Fruit fly (Drosophila melanogaster) whole organism, embryonic: ENCODE results near the gene Rtca.

Experiments
- ATbp ChIP-seq: fragments of 200-800 bp; sonication (Bioruptor generic); optimal IDR thresholded peaks from 2 replicates; lab custom pipeline; 2017; ENCODE audit warnings: missing biosample characterization, mild to moderate bottlenecking, missing genetic modification characterization, missing genetic modification reagents
- Atf-2 ChIP-seq: fragments of 200-800 bp; sonication (Bioruptor generic); optimal IDR thresholded peaks from 2 replicates; lab custom pipeline; 2016; ENCODE audit warnings: missing biosample characterization, missing genetic modification characterization
- Atf3 ChIP-seq: fragments of 200-800 bp; sonication (Bioruptor generic); optimal IDR thresholded peaks from 3 replicates; lab custom pipeline; 2016; ENCODE audit warnings: missing biosample characterization, missing genetic modification characterization
- CG1024 ChIP-seq: fragments of 200-800 bp; sonication (Bioruptor generic); IDR thresholded peaks from 2 replicates; pipeline ENCODE4 v1.3.6; 2022; ENCODE audit warnings: missing biosample characterization, missing genetic modification characterization
- CG10959 ChIP-seq: fragments of 200-800 bp; sonication (Bioruptor generic); IDR thresholded peaks from 2 replicates; pipeline ENCODE4 v1.3.6; 2022; ENCODE audit warnings: missing biosample characterization, missing genetic modification characterization
- CG12155 ChIP-seq: fragments of 200-800 bp; sonication (Bioruptor generic); optimal IDR thresholded peaks from 3 replicates; lab custom pipeline; 2016; ENCODE audit warnings: missing biosample characterization, missing genetic modification characterization
- CG13287 ChIP-seq: fragments of 200-800 bp; sonication (Bioruptor generic); IDR thresholded peaks from 2 replicates; pipeline ENCODE4 v1.3.6; 2022; ENCODE audit warnings: missing biosample characterization, missing genetic modification characterization; ENCODE audit not compliant: partially characterized antibody
- CG14667 ChIP-seq: fragments of 200-800 bp; sonication (Bioruptor generic); IDR thresholded peaks from 2 replicates; pipeline ENCODE4 v1.3.6; 2022; ENCODE audit warnings: missing biosample characterization, missing genetic modification characterization
- CG14710 ChIP-seq: fragments of 200-800 bp; sonication (Bioruptor generic); optimal IDR thresholded peaks from 3 replicates; lab custom pipeline; 2019; ENCODE audit warnings: missing biosample characterization, mild to moderate bottlenecking, missing genetic modification characterization, moderate library complexity
- CG1529 ChIP-seq: fragments of 200-800 bp; sonication (Bioruptor generic); optimal IDR thresholded peaks from 3 replicates; lab custom pipeline; 2018; ENCODE audit warnings: missing biosample characterization, missing genetic modification characterization
- CG1603 ChIP-seq: fragments of 200-800 bp; sonication (Bioruptor generic); optimal IDR thresholded peaks from 2 replicates; lab custom pipeline; 2019; ENCODE audit warnings: missing biosample characterization, mild to moderate bottlenecking, missing genetic modification characterization, moderate library complexity
- CG17361 ChIP-seq: fragments of 200-800 bp; sonication (Bioruptor generic); IDR thresholded peaks from 3 replicates; pipeline ENCODE4 v1.3.6; 2022; ENCODE audit warnings: missing biosample characterization, missing genetic modification characterization
- CG17802 ChIP-seq: fragments of 200-800 bp; sonication (Bioruptor generic); optimal IDR thresholded peaks from 2 replicates; lab custom pipeline; 2018; ENCODE audit warnings: missing biosample characterization, mild to moderate bottlenecking, missing genetic modification characterization, moderate library complexity
- CG18764 ChIP-seq: fragments of 200-800 bp; sonication (Bioruptor generic); optimal IDR thresholded peaks from 3 replicates; lab custom pipeline; 2016; ENCODE audit warnings: missing biosample characterization, missing genetic modification characterization
- CG2116 ChIP-seq: fragments of 200-800 bp; sonication (Bioruptor generic); optimal IDR thresholded peaks from 3 replicates; lab custom pipeline; 2018; ENCODE audit warnings: missing biosample characterization, mild to moderate bottlenecking, missing genetic modification characterization
- CG30020 ChIP-seq: fragments of 200-800 bp; optimal IDR thresholded peaks from 2 replicates; lab custom pipeline; 2019; ENCODE audit warnings: missing biosample characterization, mild to moderate bottlenecking, missing genetic modification characterization, moderate library complexity
- CG30403 ChIP-seq: fragments of 200-800 bp; sonication (Bioruptor generic); optimal IDR thresholded peaks from 3 replicates; lab custom pipeline; 2016; ENCODE audit warnings: missing biosample characterization, missing genetic modification characterization
- CG30431 ChIP-seq: fragments of 200-800 bp; sonication (Bioruptor generic); optimal IDR thresholded peaks from 2 replicates; lab custom pipeline; 2017; ENCODE audit warnings: missing biosample characterization, missing genetic modification characterization
- CG33557 ChIP-seq: fragments of 200-800 bp; sonication (Bioruptor generic); optimal IDR thresholded peaks from 2 replicates; lab custom pipeline; 2019; ENCODE audit warnings: missing biosample characterization, mild to moderate bottlenecking, missing genetic modification characterization, moderate library complexity
- CG43689 ChIP-seq: fragments of 200-800 bp; sonication (Bioruptor generic); IDR thresholded peaks from 2 replicates; pipeline ENCODE4 v1.3.6; 2022; ENCODE audit warnings: missing biosample characterization, missing genetic modification characterization
- CG6683 ChIP-seq: fragments of 200-800 bp; sonication (Bioruptor generic); optimal IDR thresholded peaks from 2 replicates; lab custom pipeline; 2017; ENCODE audit warnings: missing biosample characterization, mild to moderate bottlenecking, missing genetic modification characterization, missing genetic modification reagents
- CG8924 ChIP-seq: fragments of 200-800 bp; optimal IDR thresholded peaks from 3 replicates; lab custom pipeline; 2019; ENCODE audit warnings: missing biosample characterization, mild to moderate bottlenecking, missing genetic modification characterization, moderate library complexity
- CG9437 ChIP-seq: fragments of 200-800 bp; sonication (Bioruptor generic); optimal IDR thresholded peaks from 2 replicates; lab custom pipeline; 2018; ENCODE audit warnings: missing biosample characterization, mild to moderate bottlenecking, missing genetic modification characterization
- Dfd ChIP-seq, 2 experiments: fragments of >200 bp; optimal IDR thresholded peaks; 2 replicates each; lab custom pipeline; 2017; ENCODE audit warnings: missing biosample characterization in 2 of 2, missing genetic modification characterization in 2 of 2
- Dip2 ChIP-seq: fragments of 200-800 bp; sonication (Bioruptor generic); IDR thresholded peaks from 2 replicates; pipeline ENCODE4 v1.3.6; 2022; ENCODE audit warnings: missing biosample characterization, missing genetic modification characterization
- E2f1 ChIP-seq: fragments of 200-800 bp; sonication (Bioruptor generic); IDR thresholded peaks from 2 replicates; pipeline ENCODE4 v1.3.6; 2022; ENCODE audit warnings: missing biosample characterization, missing genetic modification characterization
- Ets97D ChIP-seq: fragments of 200-800 bp; sonication (Bioruptor generic); optimal IDR thresholded peaks from 3 replicates; lab custom pipeline; 2016; ENCODE audit warnings: missing biosample characterization, missing genetic modification characterization
- Fer1 ChIP-seq: fragments of 200-800 bp; sonication (Bioruptor generic); optimal IDR thresholded peaks from 2 replicates; lab custom pipeline; 2017; ENCODE audit warnings: missing biosample characterization, mild to moderate bottlenecking, missing genetic modification characterization
- Fer3 ChIP-seq: fragments of 200-800 bp; sonication (Bioruptor generic); optimal IDR thresholded peaks from 2 replicates; lab custom pipeline; 2018; ENCODE audit warnings: missing biosample characterization, mild to moderate bottlenecking, missing genetic modification characterization, moderate library complexity
- HLH54F ChIP-seq: fragments of 200-800 bp; sonication (Bioruptor generic); optimal IDR thresholded peaks from 3 replicates; lab custom pipeline; 2016; ENCODE audit warnings: missing biosample characterization, missing genetic modification characterization
- HLHmδ ChIP-seq: fragments of 200-800 bp; sonication (Bioruptor generic); optimal IDR thresholded peaks from 2 replicates; lab custom pipeline; 2018; ENCODE audit warnings: missing biosample characterization, mild to moderate bottlenecking, missing genetic modification characterization, moderate library complexity
- Hr39 ChIP-seq: fragments of >200 bp; optimal IDR thresholded peaks from 2 replicates; lab custom pipeline; 2017
- Med ChIP-seq: fragments of 200-800 bp; sonication (Bioruptor generic); peaks from one replicate; lab custom pipeline; 2016; ENCODE audit warnings: missing biosample characterization, missing genetic modification characterization, mild to moderate bottlenecking, inconsistent platforms, moderate library complexity
- NC2α ChIP-seq: fragments of 200-800 bp; sonication (Bioruptor generic); optimal IDR thresholded peaks from 2 replicates; lab custom pipeline; 2016; ENCODE audit warnings: missing biosample characterization, missing genetic modification characterization
- Six4 ChIP-seq: fragments of 200-800 bp; sonication (Bioruptor generic); optimal IDR thresholded peaks from 2 replicates; lab custom pipeline; 2016; ENCODE audit warnings: missing biosample characterization, missing genetic modification characterization
- Trl ChIP-seq, 3 experiments: fragments of >200 bp in 2 of 3; fragments of 200-800 bp in 1 of 3; sonication (Bioruptor generic) in 1 of 3; optimal IDR thresholded peaks; 2 replicates in 1 of 3; 3 replicates in 2 of 3; lab custom pipeline; 2016 to 2017; ENCODE audit warnings: missing biosample characterization in 1 of 3, missing genetic modification characterization in 1 of 3
- bbx ChIP-seq: fragments of 200-800 bp; sonication (Bioruptor generic); IDR thresholded peaks from 2 replicates; pipeline ENCODE4 v1.3.6; 2022; ENCODE audit warnings: missing biosample characterization, missing genetic modification characterization; ENCODE audit not compliant: partially characterized antibody
- bcd ChIP-seq: fragments of 200-800 bp; sonication (Bioruptor generic); optimal IDR thresholded peaks from 2 replicates; lab custom pipeline; 2017; ENCODE audit warnings: missing biosample characterization, mild to moderate bottlenecking, missing genetic modification characterization
- bsh ChIP-seq, 2 experiments: fragments of 200-800 bp; sonication (Bioruptor generic); optimal IDR thresholded peaks; 2 replicates each; lab custom pipeline; 2017 to 2018; ENCODE audit warnings: mild to moderate bottlenecking in 2 of 2, missing biosample characterization in 2 of 2, missing genetic modification characterization in 2 of 2, moderate library complexity in 1 of 2
- danr ChIP-seq: fragments of 200-800 bp; sonication (Bioruptor generic); IDR thresholded peaks from 2 replicates; pipeline ENCODE4 v1.3.6; 2022; ENCODE audit warnings: missing biosample characterization, missing genetic modification characterization
- dmrt11E ChIP-seq: fragments of 200-800 bp; sonication (Bioruptor generic); optimal IDR thresholded peaks from 3 replicates; lab custom pipeline; 2018; ENCODE audit warnings: missing biosample characterization, mild to moderate bottlenecking, missing genetic modification characterization, moderate library complexity
- inv ChIP-seq: fragments of 200-800 bp; sonication (Bioruptor generic); IDR thresholded peaks from 2 replicates; pipeline ENCODE4 v1.3.6; 2022; ENCODE audit warnings: missing biosample characterization, missing genetic modification characterization; ENCODE audit not compliant: partially characterized antibody
- pho ChIP-seq: fragments of 200-800 bp; sonication (Bioruptor generic); optimal IDR thresholded peaks from 2 replicates; lab custom pipeline; 2016; ENCODE audit warnings: missing biosample characterization, missing genetic modification characterization
- phol ChIP-seq: fragments of 200-800 bp; sonication (Bioruptor generic); optimal IDR thresholded peaks from 3 replicates; lab custom pipeline; 2018; ENCODE audit warnings: missing biosample characterization, mild to moderate bottlenecking, missing genetic modification characterization, moderate library complexity
- rib ChIP-seq: fragments of 200-800 bp; sonication (Bioruptor generic); IDR thresholded peaks from 2 replicates; pipeline ENCODE4 v1.3.6; 2022; ENCODE audit warnings: missing biosample characterization, missing genetic modification characterization
- ro ChIP-seq: fragments of 200-800 bp; sonication (Bioruptor generic); IDR thresholded peaks from 2 replicates; pipeline ENCODE4 v1.3.6; 2022; ENCODE audit warnings: missing biosample characterization, missing genetic modification characterization
- ssp ChIP-seq: fragments of 200-800 bp; sonication (Bioruptor generic); IDR thresholded peaks from 2 replicates; pipeline ENCODE4 v1.3.6; 2022; ENCODE audit warnings: missing biosample characterization, missing genetic modification characterization
- sug ChIP-seq: fragments of 200-800 bp; optimal IDR thresholded peaks from 2 replicates; lab custom pipeline; 2019; ENCODE audit warnings: missing biosample characterization, mild to moderate bottlenecking, missing genetic modification characterization, moderate library complexity
- tgo ChIP-seq: fragments of 200-800 bp; sonication (Bioruptor generic); IDR thresholded peaks from 3 replicates; pipeline ENCODE4 v1.3.6; 2022; ENCODE audit warnings: missing biosample characterization, missing genetic modification characterization
- tup ChIP-seq: fragments of 200-800 bp; sonication (Bioruptor generic); optimal IDR thresholded peaks from 2 replicates; lab custom pipeline; 2016; ENCODE audit warnings: missing biosample characterization, mild to moderate bottlenecking, missing genetic modification characterization, moderate library complexity

Gene Rtca

DNA sequence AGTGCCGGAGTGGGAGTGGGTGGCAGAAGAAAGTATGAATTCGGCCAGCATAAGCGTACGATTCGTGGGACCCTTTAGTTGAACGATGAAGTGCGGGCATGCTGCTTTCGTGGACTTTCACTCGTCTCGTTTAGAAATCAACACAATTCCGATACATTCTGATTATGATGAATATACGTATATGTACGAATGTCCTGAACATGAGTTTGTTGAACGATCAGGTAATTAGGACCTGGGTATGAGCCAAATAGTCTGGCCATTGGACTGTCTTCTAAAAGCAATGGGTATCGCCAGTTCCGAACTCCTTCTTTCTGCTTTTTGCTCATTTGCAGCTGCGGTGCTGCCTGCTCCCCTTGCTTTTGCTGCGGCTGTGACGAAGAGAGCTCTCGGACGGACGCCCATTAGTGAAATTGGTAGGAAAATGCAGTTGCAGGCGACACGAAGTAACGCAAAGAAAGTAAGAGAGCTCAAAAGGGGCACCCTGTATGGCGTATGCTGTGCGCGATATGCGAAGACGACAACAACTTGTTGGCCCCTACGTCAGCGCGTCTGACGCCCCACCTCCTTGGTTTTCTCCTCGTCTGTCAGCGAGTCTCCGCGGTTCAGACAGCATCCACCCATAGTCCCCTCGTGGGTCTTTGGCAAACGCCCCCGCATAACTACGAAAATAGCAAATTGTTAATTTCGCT, 35.3 kb upstream of the Rtca start (continued):
- no peak for TF ChIP-seq Trl (optimal IDR thresholded peaks at IDR 0.05; lab: Kevin White, UChicago)
- peak; percentile 25 for TF ChIP-seq Trl (GFP tag; optimal IDR thresholded peaks at IDR 0.05; lab: Kevin White, UChicago)
- TF ChIP-seq Fer3 (tag; lab: Kevin White, UChicago) = no peak
- no peak for TF ChIP-seq tup (GFP tag; lab: Kevin White, UChicago)
- TF ChIP-seq Fer1 (GFP tag; lab: Kevin White, UChicago) = no peak
- TF ChIP-seq CG1603 (tag; lab: Kevin White, UChicago) = peak; percentile 44
- TF ChIP-seq CG17802 (tag; lab: Kevin White, UChicago) = no peak
- TF ChIP-seq CG6683 (GFP tag; lab: Kevin White, UChicago) = no peak
- TF ChIP-seq CG17361 (GFP tag; lab: Robert Waterston, UW) = 0 out of 3 replicates have a peak, but pooled peaks have one; percentile 21
- no peak for TF ChIP-seq pho (GFP tag; lab: Kevin White, UChicago)
- no peak for TF ChIP-seq dmrt11E
- no peak for TF ChIP-seq CG10959
- TF ChIP-seq CG12155 (GFP tag; lab: Kevin White, UChicago) = no peak
- no peak for TF ChIP-seq CG1024 (GFP tag; lab: Robert Waterston, UW)
- no peak for TF ChIP-seq CG8924
- 0 out of 2 replicates have a peak, but pooled peaks have one; percentile 53 for TF ChIP-seq rib (GFP tag; lab: Robert Waterston, UW)
- no peak for TF ChIP-seq Ets97D (GFP tag; lab: Kevin White, UChicago)
- TF ChIP-seq CG2116 (GFP tag; lab: Kevin White, UChicago) = no peak
- TF ChIP-seq CG9437 (GFP tag; lab: Kevin White, UChicago) = peak; percentile 36
- TF ChIP-seq danr (GFP tag; lab: Robert Waterston, UW) = no peak
- peak in 1 of 2 experiments; percentile 13 for TF ChIP-seq bsh (GFP tag; optimal IDR thresholded peaks at IDR 0.05; lab: Kevin White, UChicago)
- peak; percentile 4 for TF ChIP-seq bcd (GFP tag; lab: Kevin White, UChicago)
- no peak for TF ChIP-seq ssp (GFP tag; lab: Robert Waterston, UW)
- peak; percentile 19 for TF ChIP-seq ATbp (GFP tag; lab: Kevin White, UChicago)
- TF ChIP-seq Dfd (GFP tag; optimal IDR thresholded peaks at IDR 0.05; lab: Kevin White, UChicago) = no peak
- no peak for TF ChIP-seq sug (tag; lab: Kevin White, UChicago)
- no peak for TF ChIP-seq bbx (GFP tag; lab: Robert Waterston, UW)
- no peak for TF ChIP-seq inv (GFP tag; lab: Robert Waterston, UW)
- TF ChIP-seq CG18764 (GFP tag; lab: Kevin White, UChicago) = no peak
- no peak for TF ChIP-seq CG13287 (GFP tag; lab: Robert Waterston, UW)
- no peak for TF ChIP-seq ro (GFP tag; lab: Robert Waterston, UW)
- no peak for TF ChIP-seq CG14667 (GFP tag; lab: Robert Waterston, UW)
- TF ChIP-seq CG1529 = peak; percentile 4
- no peak for TF ChIP-seq CG43689 (GFP tag; lab: Robert Waterston, UW)
- TF ChIP-seq Hr39 (lab: Kevin White, UChicago) = no peak
- TF ChIP-seq Dip2 (GFP tag; lab: Robert Waterston, UW) = no peak
- peak; percentile 14 for TF ChIP-seq HLH54F (GFP tag; lab: Kevin White, UChicago)
- peak; percentile 77 for TF ChIP-seq Med (GFP tag; lab: Kevin White, UChicago)
- peak; percentile 16 for TF ChIP-seq Six4
- TF ChIP-seq CG30020 = no peak
- TF ChIP-seq CG14710 (tag; lab: Kevin White, UChicago) = no peak
- TF ChIP-seq phol (tag; lab: Kevin White, UChicago) = peak; percentile 39
- TF ChIP-seq Atf3 = no peak
- no peak for TF ChIP-seq tgo (GFP tag; lab: Robert Waterston, UW)
- TF ChIP-seq Atf-2 = no peak
- no peak for TF ChIP-seq HLHmδ
- no peak for TF ChIP-seq CG33557 (GFP tag; lab: Kevin White, UChicago)
- no peak for TF ChIP-seq NC2α (GFP tag; lab: Kevin White, UChicago)
- TF ChIP-seq CG30431 (GFP tag; lab: Kevin White, UChicago) = peak; percentile 19
- TF ChIP-seq CG30403 = peak; percentile 34
- TF ChIP-seq E2f1 (GFP tag; lab: Robert Waterston, UW) = no peak
